Worm (Caenorhabditis elegans): ENCODE results near the gene sel-11.

Gene sel-11

DNA sequence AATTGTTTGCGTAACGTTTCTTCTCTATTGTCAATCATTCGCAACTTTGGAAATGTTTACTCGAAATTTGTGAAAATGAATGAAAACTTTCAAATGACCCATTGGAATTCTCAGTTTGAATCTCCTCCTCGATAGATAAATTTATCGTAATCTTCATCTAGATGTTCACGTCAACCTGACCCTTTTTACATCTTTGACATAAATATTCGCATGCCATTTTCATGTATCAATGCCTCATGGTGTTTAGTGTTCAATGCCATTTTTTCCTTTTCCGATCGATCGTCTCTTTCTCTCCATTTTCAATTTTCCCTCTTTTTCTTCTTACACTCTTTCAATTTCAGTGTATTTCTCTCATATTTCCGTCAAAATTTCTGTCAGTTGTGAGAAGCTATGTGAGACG lies 12.2 kb downstream of the sel-11 start:
- no peak for TF ChIP-seq ceh-34 (tag; optimal IDR thresholded peaks at IDR 0.05)
- TF ChIP-seq ttx-3 (tag; optimal IDR thresholded peaks at IDR 0.05) = no peak
- TF ChIP-seq hlh-13 (GFP tag; optimal IDR thresholded peaks at IDR 0.05) = no peak
- TF ChIP-seq gmeb-2 (tag; optimal IDR thresholded peaks at IDR 0.05) = no peak
- no peak for TF ChIP-seq ceh-18 (tag; optimal IDR thresholded peaks at IDR 0.05)
- TF ChIP-seq fax-1 (tag; optimal IDR thresholded peaks at IDR 0.05) = no peak
- no peak for TF ChIP-seq pat-9 (tag; optimal IDR thresholded peaks at IDR 0.05)
- TF ChIP-seq ahr-1 (tag; optimal IDR thresholded peaks at IDR 0.05) = no peak
- TF ChIP-seq nhr-232 (tag; optimal IDR thresholded peaks at IDR 0.05) = no peak
- TF ChIP-seq eyg-1 (tag; optimal IDR thresholded peaks at IDR 0.05) = no peak
- TF ChIP-seq nhr-11 (tag; optimal IDR thresholded peaks at IDR 0.05) = no peak
- TF ChIP-seq che-1 (tag; optimal IDR thresholded peaks at IDR 0.05) = no peak
- TF ChIP-seq madf-2 (tag; optimal IDR thresholded peaks at IDR 0.05) = no peak
- TF ChIP-seq unc-86 (tag; optimal IDR thresholded peaks at IDR 0.05) = no peak
- no peak for TF ChIP-seq pros-1 (tag; optimal IDR thresholded peaks at IDR 0.05)
- no peak for TF ChIP-seq dmd-4 (tag; optimal IDR thresholded peaks at IDR 0.05; ENCODE audit: borderline replicate concordance)

DNA sequence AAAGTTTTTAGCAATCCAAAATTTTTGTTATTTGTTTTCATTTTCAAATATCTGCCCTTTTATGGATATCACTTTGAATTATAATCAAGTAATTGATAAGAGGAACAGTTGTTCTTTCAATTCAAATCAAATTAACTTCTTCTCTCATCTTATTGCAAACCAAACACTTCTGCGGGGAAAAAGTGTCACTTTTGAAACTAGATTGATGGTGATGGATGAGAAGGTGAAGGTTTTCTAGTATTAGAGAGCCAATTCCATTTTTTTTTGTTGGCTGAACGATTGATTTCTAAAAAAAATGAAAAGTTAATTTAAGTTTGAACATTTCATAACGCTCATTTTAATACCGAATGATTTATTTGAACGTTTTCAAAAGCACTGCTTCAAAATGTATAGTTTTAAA lies 12.7 kb downstream of the sel-11 start:
- no peak for TF ChIP-seq ceh-9 (tag; optimal IDR thresholded peaks at IDR 0.05)
- TF ChIP-seq ama-1 (optimal IDR thresholded peaks at IDR 0.05) = no peak
- TF ChIP-seq sdc-2 (tag; optimal IDR thresholded peaks at IDR 0.05) = no peak
- TF ChIP-seq unc-55 (GFP tag; optimal IDR thresholded peaks at IDR 0.05) = peak; percentile 88
- TF ChIP-seq pha-4 (tag; optimal IDR thresholded peaks at IDR 0.05) = no peak
- TF ChIP-seq ceh-18 (tag; optimal IDR thresholded peaks at IDR 0.05) = no peak
- no peak for TF ChIP-seq tbx-2 (tag; optimal IDR thresholded peaks at IDR 0.05)
- no peak for TF ChIP-seq ceh-30 (tag; optimal IDR thresholded peaks at IDR 0.05)
- TF ChIP-seq ceh-48 (tag; optimal IDR thresholded peaks at IDR 0.05) = no peak

DNA sequence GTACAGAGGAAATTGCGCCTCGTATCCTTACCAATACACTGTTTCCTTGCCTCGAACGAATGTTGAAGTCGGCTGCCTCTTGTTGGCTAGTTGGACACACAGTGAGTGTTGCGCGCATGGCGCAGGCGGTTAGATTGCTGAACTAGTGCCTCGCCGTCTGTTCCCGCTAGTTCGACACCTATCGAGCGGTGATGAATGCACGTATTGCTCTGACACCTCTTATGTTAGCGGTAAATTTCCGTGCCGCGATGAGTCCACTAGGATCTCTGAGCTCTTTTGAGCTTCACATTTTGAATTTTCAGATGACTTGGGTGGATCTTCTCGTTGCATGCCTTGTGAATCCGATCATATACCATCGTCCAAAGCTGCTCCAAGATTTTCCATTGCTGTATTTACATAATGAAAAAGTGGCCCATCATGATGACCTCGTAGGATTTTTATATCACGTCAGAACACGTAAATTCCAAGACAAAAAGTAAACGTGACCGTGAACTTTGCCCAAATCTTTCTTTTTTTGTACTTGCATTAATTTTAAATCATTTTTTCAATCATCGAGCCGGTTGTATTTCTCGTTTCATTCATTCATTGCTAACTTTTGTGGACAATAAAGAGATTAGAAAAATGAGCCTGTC lies 15.8 kb downstream of the sel-11 start, which contains the start of gene F55A11.11:
F55A11.11 (plus strand) TSS at position 341 of the 632 bp plus-strand sequence.
- TF ChIP-seq ceh-45 (GFP tag; IDR thresholded peaks at IDR 0.05) = peak; percentile 81; the same call in 1 of the 2 replicates
- peak; percentile 90 for TF ChIP-seq npax-4 (tag; optimal IDR thresholded peaks at IDR 0.05)
- TF ChIP-seq nhr-232 (tag; optimal IDR thresholded peaks at IDR 0.05) = peak; percentile 93
- TF ChIP-seq dve-1 (tag; optimal IDR thresholded peaks at IDR 0.05) = peak; percentile 89
- peak; percentile 94 for TF ChIP-seq ztf-16 (tag; optimal IDR thresholded peaks at IDR 0.05)
- peak; percentile 90 for TF ChIP-seq hlh-15 (tag; optimal IDR thresholded peaks at IDR 0.05)
- TF ChIP-seq ceh-14 (tag; optimal IDR thresholded peaks at IDR 0.05) = peak; percentile 94
- TF ChIP-seq sox-4 (tag; optimal IDR thresholded peaks at IDR 0.05) = peak; percentile 97
- peak; percentile 96 for TF ChIP-seq elt-2 (tag; optimal IDR thresholded peaks at IDR 0.05)
- no peak for TF ChIP-seq pax-1 (tag; optimal IDR thresholded peaks at IDR 0.05)
- TF ChIP-seq unc-3 (GFP tag; conservative IDR thresholded peaks at IDR 0.05) = peak; percentile 93
- peak; percentile 92 for TF ChIP-seq unc-3 (tag; optimal IDR thresholded peaks at IDR 0.05)
- TF ChIP-seq ceh-30 (tag; optimal IDR thresholded peaks at IDR 0.05) = no peak
- TF ChIP-seq pat-9 (tag; optimal IDR thresholded peaks at IDR 0.05) = peak; percentile 97
- TF ChIP-seq ceh-6 (GFP tag; optimal IDR thresholded peaks at IDR 0.05) = peak; percentile 96
- TF ChIP-seq hlh-6 (tag; optimal IDR thresholded peaks at IDR 0.05) = peak; percentile 93
- no peak for TF ChIP-seq ama-1 (optimal IDR thresholded peaks at IDR 0.05)
- peak; percentile 78 for TF ChIP-seq K09A11.1 (tag; optimal IDR thresholded peaks at IDR 0.05; ENCODE audit: insufficient read depth)
- TF ChIP-seq zip-5 (tag; optimal IDR thresholded peaks at IDR 0.05) = peak; percentile 79
- TF ChIP-seq ceh-2 (tag; optimal IDR thresholded peaks at IDR 0.05) = peak; percentile 88
- peak; percentile 82 for TF ChIP-seq ttx-3 (tag; optimal IDR thresholded peaks at IDR 0.05)
- peak; percentile 94 for TF ChIP-seq gmeb-2 (tag; optimal IDR thresholded peaks at IDR 0.05)
- peak; percentile 95 for TF ChIP-seq pqm-1 (tag; optimal IDR thresholded peaks at IDR 0.05)
- peak; percentile 85 for TF ChIP-seq ceh-31 (tag; optimal IDR thresholded peaks at IDR 0.05)
- peak; percentile 91 for TF ChIP-seq K02D7.2 (tag; optimal IDR thresholded peaks at IDR 0.05)
- peak; percentile 92 for TF ChIP-seq rnt-1 (tag; optimal IDR thresholded peaks at IDR 0.05)
- TF ChIP-seq sdc-2 (tag; optimal IDR thresholded peaks at IDR 0.05) = peak; percentile 87
- TF ChIP-seq unc-86 (tag; optimal IDR thresholded peaks at IDR 0.05) = peak; percentile 85
- TF ChIP-seq dmd-4 (tag; optimal IDR thresholded peaks at IDR 0.05; ENCODE audit: borderline replicate concordance) = peak; percentile 83
- TF ChIP-seq ahr-1 (tag; optimal IDR thresholded peaks at IDR 0.05) = peak; percentile 88
- peak; percentile 56 for TF ChIP-seq odd-2 (tag; optimal IDR thresholded peaks at IDR 0.05)
- peak; percentile 85 for TF ChIP-seq fkh-10 (GFP tag; optimal IDR thresholded peaks at IDR 0.05)
- peak; percentile 79 for TF ChIP-seq ceh-18 (tag; optimal IDR thresholded peaks at IDR 0.05)
- no peak for TF ChIP-seq nhr-11 (tag; optimal IDR thresholded peaks at IDR 0.05)
- TF ChIP-seq C08G9.2 (tag; optimal IDR thresholded peaks at IDR 0.05) = peak; percentile 82
- TF ChIP-seq madf-2 (tag; optimal IDR thresholded peaks at IDR 0.05) = peak; percentile 91
- peak; percentile 88 for TF ChIP-seq fax-1 (tag; optimal IDR thresholded peaks at IDR 0.05)
